Worm (Caenorhabditis elegans) whole organism, mixed stage, embryonic: Measurements from ENCODE around the gene ceh-32.

Source experiments
- elt-1 ChIP-seq: sonication (generic microtip); optimal IDR thresholded peaks from 2 replicates; lab custom pipeline; 2017; ENCODE audit warnings: missing genetic modification characterization, mild to moderate bottlenecking, missing compliant biosample characterization, antibody characterized with exemption, moderate library complexity, borderline replicate concordance; ENCODE audit not compliant: insufficient read depth
- elt-3 ChIP-seq: fragments of 150-350 bp; optimal IDR thresholded peaks from 2 replicates; lab custom pipeline; 2014; ENCODE audit warnings: missing biosample characterization, missing genetic modification characterization
- flh-1 ChIP-seq: fragments of 200-800 bp; sonication (Bioruptor generic); optimal IDR thresholded peaks from 2 replicates; lab custom pipeline; 2018; ENCODE audit warnings: mild to moderate bottlenecking, missing genetic modification characterization, moderate library complexity, missing compliant biosample characterization
- mls-2 ChIP-seq: sonication (generic microtip); optimal IDR thresholded peaks from 2 replicates; lab custom pipeline; 2016; ENCODE audit warnings: mild to moderate bottlenecking, missing genetic modification characterization, moderate library complexity, missing compliant biosample characterization
- nhr-237 ChIP-seq: fragments of 150-350 bp; optimal IDR thresholded peaks from 2 replicates; lab custom pipeline; 2014; ENCODE audit warnings: missing biosample characterization, missing genetic modification characterization
- nhr-28 ChIP-seq: fragments of 150-350 bp; optimal IDR thresholded peaks from 2 replicates; lab custom pipeline; 2014; ENCODE audit warnings: missing biosample characterization, missing genetic modification characterization
- pha-4 ChIP-seq: fragments of 150-350 bp; optimal IDR thresholded peaks from 2 replicates; lab custom pipeline; 2018; ENCODE audit warnings: missing biosample characterization, missing genetic modification reagents, missing genetic modification characterization
- snpc-4 ChIP-seq: fragments of 150-350 bp; optimal IDR thresholded peaks from 2 replicates; lab custom pipeline; 2014; ENCODE audit warnings: missing biosample characterization, missing genetic modification characterization
- sptf-1 ChIP-seq: sonication (generic microtip); optimal IDR thresholded peaks from 2 replicates; lab custom pipeline; 2017; ENCODE audit warnings: mild to moderate bottlenecking, missing genetic modification characterization, moderate library complexity, missing compliant biosample characterization
- unc-39 ChIP-seq: fragments of 150-350 bp; optimal IDR thresholded peaks from 2 replicates; lab custom pipeline; 2014; ENCODE audit warnings: missing biosample characterization, missing genetic modification characterization
- unc-62 ChIP-seq: fragments of 150-350 bp; optimal IDR thresholded peaks from 2 replicates; lab custom pipeline; 2014; ENCODE audit warnings: missing biosample characterization, missing genetic modification reagents, missing genetic modification characterization
- zip-8 ChIP-seq: fragments of 150-350 bp; optimal IDR thresholded peaks from 2 replicates; lab custom pipeline; 2014; ENCODE audit warnings: missing biosample characterization, missing genetic modification characterization
- ztf-11 ChIP-seq: fragments of 150-350 bp; optimal IDR thresholded peaks from 2 replicates; lab custom pipeline; 2014; ENCODE audit warnings: missing biosample characterization, missing genetic modification characterization

ce11 chrV:11736896-11737295 is 31.7 kb upstream of the ceh-32 start, which contains the start of gene spe-42:
- TF ChIP-seq elt-1 (tag; lab: Kevin White, UChicago) (no peak), snpc-4 (no peak), pha-4 (tag; lab: Kevin White, UChicago) (no peak), zip-8 (tag; lab: Kevin White, UChicago) (no peak), flh-1 (GFP tag; lab: Kevin White, UChicago) (no peak), ztf-11 (tag; lab: Kevin White, UChicago) (no peak), nhr-28 (no peak), unc-39 (tag; lab: Kevin White, UChicago) (no peak), mls-2 (no peak), sptf-1 (tag; lab: Kevin White, UChicago) (no peak), nhr-237 (tag; lab: Kevin White, UChicago) (no peak), unc-62 (GFP tag; lab: Kevin White, UChicago) (no peak), elt-3 (no peak)
